Worm (Caenorhabditis elegans): ENCODE results near the gene asp-17.
"Not testable (repeated sequence)": the region's sequence is repeated elsewhere in the genome, so short reads cannot be mapped to it uniquely, and the experiment has no call there.

DNA sequence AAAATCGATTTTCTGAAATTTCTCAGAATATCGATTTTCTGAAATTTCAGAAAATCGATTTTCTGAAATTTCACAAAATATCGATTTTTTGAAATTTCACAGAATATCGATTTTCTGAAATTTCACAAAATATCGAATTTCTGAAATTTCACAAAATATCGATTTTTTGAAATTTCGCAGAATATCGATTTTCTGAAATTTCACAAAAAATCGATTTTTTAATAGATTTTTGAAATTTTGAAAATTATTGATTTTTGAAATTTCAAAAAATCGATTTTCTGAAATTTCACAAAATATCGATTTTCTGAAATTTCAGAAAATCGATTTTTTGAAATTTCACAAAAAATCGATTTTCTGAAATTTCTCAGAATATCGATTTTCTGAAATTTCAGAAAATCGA, 28.8 kb upstream of the asp-17 start:
- TF ChIP-seq zag-1, nhr-77 (tag; optimal IDR thresholded peaks at IDR 0.05): not testable (repeated sequence)
